Fruit fly (Drosophila melanogaster) whole organism, embryonic: ENCODE results near the gene CG5892.

Experiments
- Antp ChIP-seq: fragments of 200-800 bp; sonication (Bioruptor generic); optimal IDR thresholded peaks from 3 replicates; lab custom pipeline; 2016; ENCODE audit warnings: missing biosample characterization, missing genetic modification characterization
- Atf6 ChIP-seq: fragments of 200-800 bp; sonication (Bioruptor generic); IDR thresholded peaks from 2 replicates; pipeline ENCODE4 v1.3.6; 2022; ENCODE audit warnings: missing biosample characterization, missing genetic modification characterization
- BEAF-32 ChIP-seq: fragments of 200-800 bp; sonication (Bioruptor generic); optimal IDR thresholded peaks from 3 replicates; lab custom pipeline; 2017; ENCODE audit warnings: missing biosample characterization, missing genetic modification characterization, mild to moderate bottlenecking, moderate library complexity, missing genetic modification reagents
- BtbVII ChIP-seq: fragments of 200-800 bp; sonication (Bioruptor generic); optimal IDR thresholded peaks from 3 replicates; lab custom pipeline; 2017; ENCODE audit warnings: missing biosample characterization, mild to moderate bottlenecking, missing genetic modification characterization
- CG10462 ChIP-seq: fragments of 200-800 bp; sonication (Bioruptor generic); optimal IDR thresholded peaks from 2 replicates; lab custom pipeline; 2016; ENCODE audit warnings: missing biosample characterization, missing genetic modification characterization
- CG12659 ChIP-seq: fragments of 200-800 bp; sonication (Bioruptor generic); optimal IDR thresholded peaks from 3 replicates; lab custom pipeline; 2017; ENCODE audit warnings: mild to moderate bottlenecking, missing biosample characterization, missing genetic modification reagents, missing genetic modification characterization
- CG12744 ChIP-seq: fragments of 200-800 bp; sonication (Bioruptor generic); optimal IDR thresholded peaks from 2 replicates; lab custom pipeline; 2016; ENCODE audit warnings: missing biosample characterization, missing genetic modification characterization
- CG13296 ChIP-seq: fragments of 200-800 bp; sonication (Bioruptor generic); optimal IDR thresholded peaks from 3 replicates; lab custom pipeline; 2018; ENCODE audit warnings: missing biosample characterization, mild to moderate bottlenecking, missing genetic modification characterization
- CG14014 ChIP-seq: fragments of 200-800 bp; sonication (Bioruptor generic); IDR thresholded peaks from 2 replicates; pipeline ENCODE4 v1.3.6; 2022; ENCODE audit warnings: missing biosample characterization, missing genetic modification characterization
- CG1603 ChIP-seq: fragments of 200-800 bp; sonication (Bioruptor generic); optimal IDR thresholded peaks from 2 replicates; lab custom pipeline; 2019; ENCODE audit warnings: missing biosample characterization, mild to moderate bottlenecking, missing genetic modification characterization, moderate library complexity
- CG17328 ChIP-seq: fragments of 200-800 bp; sonication (Bioruptor generic); IDR thresholded peaks from 2 replicates; pipeline ENCODE4 v1.3.6; 2022; ENCODE audit warnings: missing biosample characterization, missing genetic modification characterization
- CG18476 ChIP-seq: fragments of 200-800 bp; sonication (Bioruptor generic); optimal IDR thresholded peaks from 2 replicates; lab custom pipeline; 2016; ENCODE audit warnings: missing biosample characterization, mild to moderate bottlenecking, missing genetic modification characterization
- CG30020 ChIP-seq: fragments of 200-800 bp; optimal IDR thresholded peaks from 2 replicates; lab custom pipeline; 2019; ENCODE audit warnings: missing biosample characterization, mild to moderate bottlenecking, missing genetic modification characterization, moderate library complexity
- CG3281 ChIP-seq: fragments of 200-800 bp; sonication (Bioruptor generic); optimal IDR thresholded peaks from 3 replicates; lab custom pipeline; 2017; ENCODE audit warnings: missing biosample characterization, mild to moderate bottlenecking, missing genetic modification characterization
- CG34224 ChIP-seq: fragments of 200-800 bp; sonication (Bioruptor generic); IDR thresholded peaks from 3 replicates; pipeline ENCODE4 v1.3.6; 2022; ENCODE audit warnings: missing biosample characterization, missing genetic modification characterization; ENCODE audit not compliant: partially characterized antibody
- CG3995 ChIP-seq: fragments of 200-800 bp; sonication (Bioruptor generic); optimal IDR thresholded peaks from 3 replicates; lab custom pipeline; 2016; ENCODE audit warnings: missing biosample characterization, missing genetic modification characterization
- CG4360 ChIP-seq: fragments of 200-800 bp; sonication (Bioruptor generic); IDR thresholded peaks from 2 replicates; pipeline ENCODE4 v1.3.6; 2022; ENCODE audit warnings: missing biosample characterization, missing genetic modification characterization
- CG4404 ChIP-seq: fragments of 200-800 bp; sonication (Bioruptor generic); IDR thresholded peaks from 2 replicates; pipeline ENCODE4 v1.3.6; 2022; ENCODE audit warnings: missing biosample characterization, missing genetic modification characterization
- CG5245 ChIP-seq: fragments of 200-800 bp; sonication (Bioruptor generic); optimal IDR thresholded peaks from 3 replicates; lab custom pipeline; 2016; ENCODE audit warnings: missing biosample characterization, missing genetic modification characterization
- CG7745 ChIP-seq: fragments of 200-800 bp; sonication (Bioruptor generic); optimal IDR thresholded peaks from 2 replicates; lab custom pipeline; 2018; ENCODE audit warnings: missing biosample characterization, mild to moderate bottlenecking, missing genetic modification characterization, moderate library complexity
- CG8290 ChIP-seq, 3 experiments: fragments of 200-800 bp; sonication (Bioruptor generic); optimal IDR thresholded peaks; 2 replicates each; lab custom pipeline; 2016 to 2019; ENCODE audit warnings: missing biosample characterization in 3 of 3, missing genetic modification characterization in 3 of 3, mild to moderate bottlenecking in 2 of 3, moderate library complexity in 1 of 3
- CG8944 ChIP-seq: fragments of 200-800 bp; sonication (Bioruptor generic); optimal IDR thresholded peaks from 3 replicates; lab custom pipeline; 2016; ENCODE audit warnings: missing biosample characterization, missing genetic modification characterization
- Dref ChIP-seq: fragments of 200-800 bp; sonication (Bioruptor generic); IDR thresholded peaks from 2 replicates; pipeline ENCODE4 v1.3.6; 2022; ENCODE audit warnings: missing biosample characterization, missing genetic modification characterization
- H15 ChIP-seq: fragments of 200-800 bp; sonication (Bioruptor generic); IDR thresholded peaks from 3 replicates; pipeline ENCODE4 v1.3.6; 2022; ENCODE audit warnings: missing biosample characterization, missing genetic modification characterization
- HLH54F ChIP-seq: fragments of 200-800 bp; sonication (Bioruptor generic); optimal IDR thresholded peaks from 3 replicates; lab custom pipeline; 2016; ENCODE audit warnings: missing biosample characterization, missing genetic modification characterization
- NfI ChIP-seq: fragments of 200-800 bp; sonication (Bioruptor generic); optimal IDR thresholded peaks from 3 replicates; lab custom pipeline; 2018; ENCODE audit warnings: missing biosample characterization, mild to moderate bottlenecking, missing genetic modification characterization, moderate library complexity
- PHDP ChIP-seq: fragments of 200-800 bp; sonication (Bioruptor generic); optimal IDR thresholded peaks from 3 replicates; lab custom pipeline; 2018; ENCODE audit warnings: missing biosample characterization, mild to moderate bottlenecking, missing genetic modification characterization, moderate library complexity
- Stat92E ChIP-seq, 3 experiments: fragments of >200 bp in 2 of 3; fragments of 200-800 bp in 1 of 3; sonication (Bioruptor generic) in 1 of 3; optimal IDR thresholded peaks; 2 replicates each; lab custom pipeline; 2017 to 2019; ENCODE audit warnings: missing biosample characterization in 3 of 3, missing genetic modification characterization in 3 of 3, mild to moderate bottlenecking in 1 of 3, moderate library complexity in 1 of 3
- Xbp1 ChIP-seq: fragments of 200-800 bp; sonication (Bioruptor generic); optimal IDR thresholded peaks from 3 replicates; lab custom pipeline; 2016; ENCODE audit warnings: missing biosample characterization, mild to moderate bottlenecking, missing genetic modification characterization
- Xrp1 ChIP-seq: fragments of 200-800 bp; sonication (Bioruptor generic); IDR thresholded peaks from 2 replicates; pipeline ENCODE4 v1.3.6; 2022; ENCODE audit warnings: missing biosample characterization, missing genetic modification characterization
- ara ChIP-seq: fragments of 200-800 bp; sonication (Bioruptor generic); IDR thresholded peaks from 2 replicates; pipeline ENCODE4 v1.3.6; 2022; ENCODE audit warnings: missing biosample characterization, missing genetic modification characterization
- ato ChIP-seq: fragments of 200-800 bp; sonication (Bioruptor generic); IDR thresholded peaks from 2 replicates; pipeline ENCODE4 v1.3.6; 2022; ENCODE audit warnings: missing biosample characterization, missing genetic modification characterization; ENCODE audit not compliant: partially characterized antibody
- bab2 ChIP-seq: fragments of 200-800 bp; sonication (Bioruptor generic); optimal IDR thresholded peaks from 2 replicates; lab custom pipeline; 2016; ENCODE audit warnings: missing biosample characterization, missing genetic modification characterization
- cas ChIP-seq: fragments of 200-800 bp; sonication (Bioruptor generic); IDR thresholded peaks from 2 replicates; pipeline ENCODE4 v1.3.6; 2022; ENCODE audit warnings: missing biosample characterization, missing genetic modification characterization
- crol ChIP-seq: fragments of 200-800 bp; sonication (Bioruptor generic); IDR thresholded peaks from 2 replicates; pipeline ENCODE4 v1.3.6; 2022; ENCODE audit warnings: missing biosample characterization, missing genetic modification characterization
- dan ChIP-seq: fragments of 200-800 bp; sonication (Bioruptor generic); IDR thresholded peaks from 2 replicates; pipeline ENCODE4 v1.3.6; 2022; ENCODE audit warnings: missing biosample characterization, missing genetic modification characterization
- grn ChIP-seq: fragments of 200-800 bp; sonication (Bioruptor generic); optimal IDR thresholded peaks from 3 replicates; lab custom pipeline; 2017; ENCODE audit warnings: missing biosample characterization, missing genetic modification characterization
- hbn ChIP-seq: fragments of 200-800 bp; sonication (Bioruptor generic); IDR thresholded peaks from 2 replicates; pipeline ENCODE4 v1.3.6; 2022; ENCODE audit warnings: missing biosample characterization, missing genetic modification characterization; ENCODE audit not compliant: partially characterized antibody
- hkb ChIP-seq, 2 experiments: fragments of 200-800 bp in 1 of 2; fragments of >200 bp in 1 of 2; sonication (Bioruptor generic) in 1 of 2; IDR thresholded peaks in 1 of 2; optimal IDR thresholded peaks in 1 of 2; 2 replicates each; pipeline versions ENCODE4 v1.3.6 to Lab custom; 2017 to 2022; ENCODE audit warnings: missing biosample characterization in 1 of 2, missing genetic modification characterization in 1 of 2
- kah ChIP-seq: fragments of 200-800 bp; sonication (Bioruptor generic); optimal IDR thresholded peaks from 2 replicates; lab custom pipeline; 2018; ENCODE audit warnings: missing biosample characterization, mild to moderate bottlenecking, missing genetic modification characterization
- onecut ChIP-seq: fragments of 200-800 bp; sonication (Bioruptor generic); IDR thresholded peaks from 2 replicates; pipeline ENCODE4 v1.3.6; 2022; ENCODE audit warnings: missing biosample characterization, missing genetic modification characterization
- otp ChIP-seq: fragments of 200-800 bp; sonication (Bioruptor generic); IDR thresholded peaks from 3 replicates; pipeline ENCODE4, ENCODE4 v1.3.6; 2022; ENCODE audit warnings: missing biosample characterization, missing genetic modification characterization
- peb ChIP-seq: fragments of 200-800 bp; sonication (Bioruptor generic); IDR thresholded peaks from 2 replicates; pipeline ENCODE4 v1.3.6; 2022; ENCODE audit warnings: missing biosample characterization, missing genetic modification characterization
- repo ChIP-seq: fragments of 200-800 bp; sonication (Bioruptor generic); optimal IDR thresholded peaks from 2 replicates; lab custom pipeline; 2016; ENCODE audit warnings: missing biosample characterization, missing genetic modification characterization
- rib ChIP-seq: fragments of 200-800 bp; sonication (Bioruptor generic); IDR thresholded peaks from 2 replicates; pipeline ENCODE4 v1.3.6; 2022; ENCODE audit warnings: missing biosample characterization, missing genetic modification characterization
- sima ChIP-seq: fragments of 200-800 bp; sonication (Bioruptor generic); optimal IDR thresholded peaks from 2 replicates; lab custom pipeline; 2016; ENCODE audit warnings: missing biosample characterization, missing genetic modification characterization
- sna ChIP-seq: fragments of 200-800 bp; sonication (Bioruptor generic); IDR thresholded peaks from 2 replicates; pipeline ENCODE4 v1.3.6; 2022; ENCODE audit warnings: missing biosample characterization, missing genetic modification characterization; ENCODE audit not compliant: partially characterized antibody
- trh ChIP-seq: fragments of 200-800 bp; sonication (Bioruptor generic); optimal IDR thresholded peaks from 2 replicates; lab custom pipeline; 2016; ENCODE audit warnings: missing biosample characterization, missing genetic modification characterization
- ttk ChIP-seq: fragments of 200-800 bp; sonication (Bioruptor generic); IDR thresholded peaks from 2 replicates; pipeline ENCODE4 v2.1.2; 2022; ENCODE audit warnings: missing biosample characterization, missing genetic modification characterization
- wek ChIP-seq: fragments of 200-800 bp; sonication (Bioruptor generic); optimal IDR thresholded peaks from 3 replicates; lab custom pipeline; 2018; ENCODE audit warnings: missing biosample characterization, mild to moderate bottlenecking, missing genetic modification characterization, moderate library complexity
- yki ChIP-seq: fragments of >200 bp; optimal IDR thresholded peaks from 3 replicates; lab custom pipeline; 2018

The CG5892 gene

DNA sequence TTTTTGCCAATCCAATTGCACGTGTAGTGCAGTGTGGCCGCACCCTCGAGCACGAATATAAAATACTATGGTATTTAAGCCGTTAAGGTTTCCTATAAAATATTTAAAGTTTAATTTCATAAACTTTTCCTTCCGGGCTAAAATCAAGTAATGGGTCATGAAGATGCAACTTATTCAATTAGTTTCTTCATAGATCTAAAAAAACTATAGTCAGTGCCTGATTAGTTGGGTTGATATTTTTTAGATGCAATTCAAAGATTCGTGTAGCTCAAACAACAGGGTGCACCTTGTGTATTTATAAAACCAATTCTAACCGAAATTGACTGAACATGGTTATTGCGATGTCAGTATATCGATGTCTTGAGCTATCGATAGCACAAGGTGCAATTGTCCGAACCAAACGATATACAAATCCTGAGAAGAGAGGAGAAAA, 23.7 kb upstream of the CG5892 start, which contains the start of the genes Smyd5 and Oga (continued):
- TF ChIP-seq hkb (optimal IDR thresholded peaks at IDR 0.05; lab: Kevin White, UChicago): no peak
- no peak for TF ChIP-seq hkb (GFP tag; IDR thresholded peaks at IDR 0.05; lab: Robert Waterston, UW)
- peak; percentile 19; the same call in 1 of the 2 replicates for TF ChIP-seq rib (GFP tag; lab: Robert Waterston, UW)
- TF ChIP-seq dan (GFP tag; lab: Robert Waterston, UW): no peak
- TF ChIP-seq sna (GFP tag; lab: Robert Waterston, UW): peak; percentile 88
- no peak for TF ChIP-seq wek (GFP tag; lab: Kevin White, UChicago)
- peak; percentile 55 for TF ChIP-seq Xbp1 (GFP tag; lab: Kevin White, UChicago)
- peak; percentile 60 for TF ChIP-seq NfI
- no peak for TF ChIP-seq repo (GFP tag; lab: Kevin White, UChicago)
- TF ChIP-seq CG8290 (GFP tag; optimal IDR thresholded peaks at IDR 0.05; lab: Kevin White, UChicago): peak; percentile 27
- peak in 1 of 2 experiments; percentile 23 for TF ChIP-seq CG8290 (tag; optimal IDR thresholded peaks at IDR 0.05; lab: Kevin White, UChicago)
- no peak for TF ChIP-seq ara (GFP tag; lab: Robert Waterston, UW)
- peak; percentile 48 for TF ChIP-seq onecut (GFP tag; lab: Robert Waterston, UW)
- no peak for TF ChIP-seq cas (GFP tag; lab: Robert Waterston, UW)
- peak; percentile 24; the same call in 1 of the 2 replicates for TF ChIP-seq CG17328
- TF ChIP-seq CG34224 (GFP tag; lab: Robert Waterston, UW): peak; percentile 91
- no peak for TF ChIP-seq CG8944 (GFP tag; lab: Kevin White, UChicago)
- TF ChIP-seq otp (GFP tag; lab: Robert Waterston, UW): no peak
- TF ChIP-seq peb (GFP tag; lab: Robert Waterston, UW): no peak
- no peak for TF ChIP-seq bab2 (GFP tag; lab: Kevin White, UChicago)
- peak; percentile 88 for TF ChIP-seq CG12659
- no peak for TF ChIP-seq H15
- no peak for TF ChIP-seq CG5245 (GFP tag; lab: Kevin White, UChicago)
- TF ChIP-seq Atf6: no peak
- TF ChIP-seq grn (GFP tag; lab: Kevin White, UChicago): no peak
- TF ChIP-seq CG3995 (GFP tag; lab: Kevin White, UChicago): no peak
- no peak for TF ChIP-seq sima (GFP tag; lab: Kevin White, UChicago)
- peak; percentile 18 for TF ChIP-seq PHDP
- no peak for TF ChIP-seq CG14014 (GFP tag; lab: Robert Waterston, UW)
- peak; percentile 95 for TF ChIP-seq BEAF-32 (GFP tag; lab: Kevin White, UChicago)
- TF ChIP-seq Stat92E (GFP tag; optimal IDR thresholded peaks at IDR 0.05; lab: Kevin White, UChicago): peak in 1 of 3 experiments; percentile 49
- TF ChIP-seq CG4404 (GFP tag; lab: Robert Waterston, UW): no peak
- TF ChIP-seq yki (lab: Kevin White, UChicago): no peak
- peak; percentile 3 for TF ChIP-seq CG18476
- TF ChIP-seq CG1603 (tag; lab: Kevin White, UChicago): peak; percentile 65
- TF ChIP-seq CG4360 (GFP tag; lab: Robert Waterston, UW): no peak
- no peak for TF ChIP-seq Xrp1 (GFP tag; lab: Robert Waterston, UW)
- TF ChIP-seq CG12744 (GFP tag; lab: Kevin White, UChicago): peak; percentile 8
- peak; percentile 89 for TF ChIP-seq hbn (GFP tag; lab: Robert Waterston, UW)
- TF ChIP-seq Antp (GFP tag; lab: Kevin White, UChicago): peak; percentile 23
- no peak for TF ChIP-seq kah
- peak; percentile 88 for TF ChIP-seq CG30020
- peak; percentile 93 for TF ChIP-seq ato (GFP tag; lab: Robert Waterston, UW)
- TF ChIP-seq Dref (GFP tag; lab: Robert Waterston, UW): peak; percentile 95
- peak; percentile 47 for TF ChIP-seq HLH54F (GFP tag; lab: Kevin White, UChicago)
- peak; percentile 10 for TF ChIP-seq CG10462 (GFP tag; lab: Kevin White, UChicago)
- peak; percentile 10 for TF ChIP-seq CG13296
- TF ChIP-seq trh: no peak
- TF ChIP-seq crol (GFP tag; lab: Robert Waterston, UW): no peak
- TF ChIP-seq ttk (GFP tag; lab: Robert Waterston, UW): no peak
- peak; percentile 1 for TF ChIP-seq CG3281 (GFP tag; lab: Kevin White, UChicago)
- TF ChIP-seq CG7745 (tag; lab: Kevin White, UChicago): no peak
- no peak for TF ChIP-seq BtbVII (GFP tag; lab: Kevin White, UChicago)
